Fruit fly (Drosophila melanogaster) whole organism, embryonic: Measurements from ENCODE around the gene CG12206.

Experiments used
- Abd-B ChIP-seq: fragments of 200-800 bp; sonication (Bioruptor generic); optimal IDR thresholded peaks from 2 replicates; lab custom pipeline; 2018; ENCODE audit warnings: missing biosample characterization, mild to moderate bottlenecking, missing genetic modification characterization, moderate library complexity
- CG10267 ChIP-seq: fragments of 200-800 bp; sonication (Bioruptor generic); optimal IDR thresholded peaks from 2 replicates; lab custom pipeline; 2018; ENCODE audit warnings: missing biosample characterization, mild to moderate bottlenecking, missing genetic modification characterization, moderate library complexity
- CG10366 ChIP-seq: fragments of 200-800 bp; sonication (Bioruptor generic); IDR thresholded peaks from 2 replicates; pipeline ENCODE4 v1.3.6; 2022; ENCODE audit warnings: missing biosample characterization, missing genetic modification characterization
- CG10431 ChIP-seq: fragments of 200-800 bp; sonication (Bioruptor generic); optimal IDR thresholded peaks from 3 replicates; lab custom pipeline; 2018; ENCODE audit warnings: missing biosample characterization, mild to moderate bottlenecking, missing genetic modification characterization
- CG10654 ChIP-seq: fragments of 200-800 bp; sonication (Bioruptor generic); optimal IDR thresholded peaks from 2 replicates; lab custom pipeline; 2016; ENCODE audit warnings: missing biosample characterization, missing genetic modification characterization
- CG12155 ChIP-seq: fragments of 200-800 bp; sonication (Bioruptor generic); optimal IDR thresholded peaks from 3 replicates; lab custom pipeline; 2016; ENCODE audit warnings: missing biosample characterization, missing genetic modification characterization
- CG13424 ChIP-seq: fragments of 200-800 bp; sonication (Bioruptor generic); optimal IDR thresholded peaks from 2 replicates; lab custom pipeline; 2019; ENCODE audit warnings: missing biosample characterization, mild to moderate bottlenecking, missing genetic modification characterization, moderate library complexity
- CG15601 ChIP-seq: fragments of 200-800 bp; sonication (Bioruptor generic); optimal IDR thresholded peaks from 3 replicates; lab custom pipeline; 2019; ENCODE audit warnings: missing biosample characterization, mild to moderate bottlenecking, missing genetic modification characterization, moderate library complexity
- CG17361 ChIP-seq: fragments of 200-800 bp; sonication (Bioruptor generic); IDR thresholded peaks from 3 replicates; pipeline ENCODE4 v1.3.6; 2022; ENCODE audit warnings: missing biosample characterization, missing genetic modification characterization
- CG2712 ChIP-seq: fragments of 200-800 bp; optimal IDR thresholded peaks from 3 replicates; lab custom pipeline; 2019; ENCODE audit warnings: missing biosample characterization, mild to moderate bottlenecking, missing genetic modification characterization, moderate library complexity
- CG31224 ChIP-seq: fragments of 200-800 bp; sonication (Bioruptor generic); IDR thresholded peaks from 2 replicates; pipeline ENCODE4 v1.3.6; 2022; ENCODE audit warnings: missing biosample characterization, missing genetic modification characterization
- CG3281 ChIP-seq: fragments of 200-800 bp; sonication (Bioruptor generic); optimal IDR thresholded peaks from 3 replicates; lab custom pipeline; 2017; ENCODE audit warnings: missing biosample characterization, mild to moderate bottlenecking, missing genetic modification characterization
- CG34422 ChIP-seq: fragments of 200-800 bp; sonication (Bioruptor generic); IDR thresholded peaks from 3 replicates; pipeline ENCODE4 v1.3.6; 2022; ENCODE audit warnings: missing biosample characterization, missing genetic modification characterization
- CG4328 ChIP-seq: fragments of 200-800 bp; sonication (Bioruptor generic); optimal IDR thresholded peaks from 3 replicates; lab custom pipeline; 2017; ENCODE audit warnings: missing biosample characterization, missing genetic modification reagents, missing genetic modification characterization
- CG6654 ChIP-seq: fragments of 200-800 bp; sonication (Bioruptor generic); optimal IDR thresholded peaks from 2 replicates; lab custom pipeline; 2017; ENCODE audit warnings: missing biosample characterization, mild to moderate bottlenecking, missing genetic modification characterization
- CG8944 ChIP-seq: fragments of 200-800 bp; sonication (Bioruptor generic); optimal IDR thresholded peaks from 3 replicates; lab custom pipeline; 2016; ENCODE audit warnings: missing biosample characterization, missing genetic modification characterization
- CG9876 ChIP-seq: fragments of 200-800 bp; sonication (Bioruptor generic); optimal IDR thresholded peaks from 2 replicates; lab custom pipeline; 2016; ENCODE audit warnings: missing biosample characterization, missing genetic modification characterization
- CTCF ChIP-seq: fragments of 200-800 bp; sonication (Bioruptor generic); optimal IDR thresholded peaks from 2 replicates; lab custom pipeline; 2017; ENCODE audit warnings: missing biosample characterization, mild to moderate bottlenecking, missing genetic modification characterization, moderate library complexity
- D19B ChIP-seq: fragments of 200-800 bp; sonication (Bioruptor generic); optimal IDR thresholded peaks from 2 replicates; lab custom pipeline; 2017; ENCODE audit warnings: missing biosample characterization, mild to moderate bottlenecking, missing genetic modification characterization
- Drgx ChIP-seq: fragments of 200-800 bp; sonication (Bioruptor generic); IDR thresholded peaks from 2 replicates; pipeline ENCODE4 v1.3.6; 2022; ENCODE audit warnings: missing biosample characterization, missing genetic modification characterization
- E2f2 ChIP-seq: fragments of 200-800 bp; sonication (Bioruptor generic); IDR thresholded peaks from 2 replicates; pipeline ENCODE4 v1.3.6; 2022; ENCODE audit warnings: missing biosample characterization, missing genetic modification characterization
- Ets65A ChIP-seq: fragments of 200-800 bp; sonication (Bioruptor generic); peaks from one replicate; lab custom pipeline; 2016; ENCODE audit warnings: missing biosample characterization, missing genetic modification characterization
- Lim3 ChIP-seq: fragments of 200-800 bp; sonication (Bioruptor generic); IDR thresholded peaks from 2 replicates; pipeline ENCODE4 v1.3.6; 2022; ENCODE audit warnings: missing biosample characterization, missing genetic modification characterization
- Nf-YC ChIP-seq: fragments of 200-800 bp; optimal IDR thresholded peaks from 3 replicates; lab custom pipeline; 2019; ENCODE audit warnings: missing biosample characterization, mild to moderate bottlenecking, missing genetic modification characterization, moderate library complexity
- PHDP ChIP-seq: fragments of 200-800 bp; sonication (Bioruptor generic); optimal IDR thresholded peaks from 3 replicates; lab custom pipeline; 2018; ENCODE audit warnings: missing biosample characterization, mild to moderate bottlenecking, missing genetic modification characterization, moderate library complexity
- Vsx1 ChIP-seq: fragments of 200-800 bp; sonication (Bioruptor generic); optimal IDR thresholded peaks from 2 replicates; lab custom pipeline; 2017; ENCODE audit warnings: missing biosample characterization, mild to moderate bottlenecking, missing genetic modification characterization, missing genetic modification reagents
- abd-A ChIP-seq: fragments of 200-800 bp; sonication (Bioruptor generic); optimal IDR thresholded peaks from 3 replicates; lab custom pipeline; 2019; ENCODE audit warnings: missing biosample characterization, mild to moderate bottlenecking, missing genetic modification characterization, moderate library complexity
- az2 ChIP-seq: fragments of 200-800 bp; sonication (Bioruptor generic); optimal IDR thresholded peaks from 3 replicates; lab custom pipeline; 2016; ENCODE audit warnings: missing biosample characterization, missing genetic modification characterization
- bbx ChIP-seq: fragments of 200-800 bp; sonication (Bioruptor generic); IDR thresholded peaks from 2 replicates; pipeline ENCODE4 v1.3.6; 2022; ENCODE audit warnings: missing biosample characterization, missing genetic modification characterization; ENCODE audit not compliant: partially characterized antibody
- bowl ChIP-seq: fragments of 200-800 bp; sonication (Bioruptor generic); IDR thresholded peaks from 2 replicates; pipeline ENCODE4 v1.3.6; 2022; ENCODE audit warnings: missing biosample characterization, missing genetic modification characterization
- chif ChIP-seq, 2 experiments: fragments of 200-800 bp; sonication (Bioruptor generic); optimal IDR thresholded peaks; 3 replicates each; lab custom pipeline; 2016; ENCODE audit warnings: missing biosample characterization in 2 of 2, missing genetic modification characterization in 2 of 2
- ci ChIP-seq: fragments of 200-800 bp; sonication (Bioruptor generic); IDR thresholded peaks from 3 replicates; pipeline ENCODE4 v1.3.6; 2022; ENCODE audit warnings: missing biosample characterization, missing genetic modification characterization
- dimm ChIP-seq: fragments of 200-800 bp; sonication (Bioruptor generic); IDR thresholded peaks from 2 replicates; pipeline ENCODE4 v1.3.6; 2022; ENCODE audit warnings: missing biosample characterization, missing genetic modification characterization
- esg ChIP-seq: fragments of 200-800 bp; sonication (Bioruptor generic); conservative IDR thresholded peaks from 2 replicates; pipeline ENCODE4 v1.3.6; 2022; ENCODE audit warnings: missing biosample characterization, missing genetic modification characterization
- ewg ChIP-seq: fragments of 200-800 bp; sonication (Bioruptor generic); optimal IDR thresholded peaks from 3 replicates; lab custom pipeline; 2017; ENCODE audit warnings: mild to moderate bottlenecking, missing biosample characterization, missing genetic modification reagents, missing genetic modification characterization
- gem ChIP-seq: fragments of 200-800 bp; sonication (Bioruptor generic); optimal IDR thresholded peaks from 2 replicates; lab custom pipeline; 2019; ENCODE audit warnings: missing biosample characterization, mild to moderate bottlenecking, missing genetic modification characterization, moderate library complexity
- jumu ChIP-seq: fragments of 200-800 bp; sonication (Bioruptor generic); optimal IDR thresholded peaks from 3 replicates; lab custom pipeline; 2016; ENCODE audit warnings: missing biosample characterization, missing genetic modification characterization
- nmo ChIP-seq: fragments of 200-800 bp; sonication (Bioruptor generic); optimal IDR thresholded peaks from 2 replicates; lab custom pipeline; 2018; ENCODE audit warnings: missing biosample characterization, mild to moderate bottlenecking, missing genetic modification characterization, moderate library complexity
- odd ChIP-seq: fragments of 200-800 bp; sonication (Bioruptor generic); optimal IDR thresholded peaks from 2 replicates; lab custom pipeline; 2017; ENCODE audit warnings: missing biosample characterization, mild to moderate bottlenecking, missing genetic modification characterization
- pan ChIP-seq, 4 experiments: fragments of >200 bp in 3 of 4; fragments of 200-800 bp in 1 of 4; sonication (Bioruptor generic) in 1 of 4; optimal IDR thresholded peaks in 3 of 4; IDR thresholded peaks in 1 of 4; 2 replicates each; pipeline versions ENCODE4 v1.3.6 to Lab custom; 2017 to 2022; ENCODE audit warnings: missing biosample characterization in 2 of 4, missing genetic modification characterization in 2 of 4, mixed read lengths in 1 of 4
- phol ChIP-seq: fragments of 200-800 bp; sonication (Bioruptor generic); optimal IDR thresholded peaks from 3 replicates; lab custom pipeline; 2018; ENCODE audit warnings: missing biosample characterization, mild to moderate bottlenecking, missing genetic modification characterization, moderate library complexity
- pnt ChIP-seq: fragments of 200-800 bp; sonication (Bioruptor generic); optimal IDR thresholded peaks from 3 replicates; lab custom pipeline; 2016; ENCODE audit warnings: missing biosample characterization, missing genetic modification characterization
- pzg ChIP-seq: fragments of 200-800 bp; sonication (Bioruptor generic); optimal IDR thresholded peaks from 3 replicates; lab custom pipeline; 2018; ENCODE audit warnings: missing biosample characterization, mild to moderate bottlenecking, missing genetic modification characterization, moderate library complexity
- repo ChIP-seq: fragments of 200-800 bp; sonication (Bioruptor generic); optimal IDR thresholded peaks from 2 replicates; lab custom pipeline; 2016; ENCODE audit warnings: missing biosample characterization, missing genetic modification characterization
- run ChIP-seq: fragments of 200-800 bp; sonication (Bioruptor generic); optimal IDR thresholded peaks from 3 replicates; lab custom pipeline; 2018; ENCODE audit warnings: missing biosample characterization, mild to moderate bottlenecking, missing genetic modification characterization
- ssp ChIP-seq: fragments of 200-800 bp; sonication (Bioruptor generic); IDR thresholded peaks from 2 replicates; pipeline ENCODE4 v1.3.6; 2022; ENCODE audit warnings: missing biosample characterization, missing genetic modification characterization
- tll ChIP-seq, 2 experiments: fragments of 200-800 bp in 1 of 2; fragments of >200 bp in 1 of 2; sonication (Bioruptor generic) in 1 of 2; optimal IDR thresholded peaks; 2 replicates each; lab custom pipeline; 2017 to 2019; ENCODE audit warnings: missing biosample characterization in 2 of 2, missing genetic modification characterization in 2 of 2, mild to moderate bottlenecking in 1 of 2, moderate library complexity in 1 of 2
- ttk ChIP-seq: fragments of 200-800 bp; sonication (Bioruptor generic); IDR thresholded peaks from 2 replicates; pipeline ENCODE4 v2.1.2; 2022; ENCODE audit warnings: missing biosample characterization, missing genetic modification characterization
- twi ChIP-seq: fragments of 200-800 bp; optimal IDR thresholded peaks from 2 replicates; lab custom pipeline; 2019; ENCODE audit warnings: missing biosample characterization, mild to moderate bottlenecking, missing genetic modification characterization, moderate library complexity
- z ChIP-seq: fragments of 200-800 bp; sonication (Bioruptor generic); IDR thresholded peaks from 3 replicates; pipeline ENCODE4 v1.3.6; 2022; ENCODE audit warnings: missing biosample characterization, missing genetic modification characterization
- zen ChIP-seq: fragments of 200-800 bp; sonication (Bioruptor generic); optimal IDR thresholded peaks from 3 replicates; lab custom pipeline; 2018; ENCODE audit warnings: missing biosample characterization, mild to moderate bottlenecking, missing genetic modification characterization, moderate library complexity

Gene CG12206

DNA sequence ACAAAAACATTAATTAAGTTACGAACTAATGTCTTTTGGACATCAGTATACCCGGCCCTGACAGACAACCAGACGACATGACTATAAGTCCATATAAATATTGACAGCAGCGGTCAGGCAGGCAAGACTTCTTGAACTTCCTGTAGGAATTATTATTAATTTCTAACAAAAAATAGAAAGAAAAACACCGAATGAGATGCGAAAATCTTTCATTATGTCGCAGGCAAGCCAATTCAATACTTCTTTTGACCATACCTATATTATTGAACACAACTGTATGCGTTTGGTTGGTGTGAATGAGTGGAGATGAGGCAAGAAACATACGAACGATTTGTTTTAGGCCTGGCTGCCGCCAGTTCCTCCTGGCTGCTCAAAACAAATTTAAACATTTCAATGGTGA lies 49.4 kb downstream of the CG12206 start (continued):
- peak; percentile 55 for TF ChIP-seq ssp (GFP tag; lab: Robert Waterston, UW)
- TF ChIP-seq CTCF (GFP tag; lab: Kevin White, UChicago) = peak; percentile 44
- peak; percentile 77 for TF ChIP-seq esg
- no peak for TF ChIP-seq pzg (GFP tag; lab: Kevin White, UChicago)
- no peak for TF ChIP-seq tll (GFP tag; optimal IDR thresholded peaks at IDR 0.05; lab: Kevin White, UChicago)
- TF ChIP-seq CG10366 (GFP tag; lab: Robert Waterston, UW) = peak; percentile 91
- TF ChIP-seq chif (GFP tag; optimal IDR thresholded peaks at IDR 0.05; lab: Kevin White, UChicago) = peak; percentile 80 to 85
- TF ChIP-seq CG15601 (tag; lab: Kevin White, UChicago) = peak; percentile 52
- TF ChIP-seq CG4328 = no peak
- TF ChIP-seq ci (GFP tag; lab: Robert Waterston, UW) = peak; percentile 90
- peak; percentile 76 for TF ChIP-seq CG17361 (GFP tag; lab: Robert Waterston, UW)
- TF ChIP-seq bowl (GFP tag; lab: Robert Waterston, UW) = peak; percentile 67; the same call in 1 of the 2 replicates
- TF ChIP-seq CG3281 (GFP tag; lab: Kevin White, UChicago) = peak; percentile 71
- peak; percentile 63 for TF ChIP-seq dimm (GFP tag; lab: Robert Waterston, UW)
- TF ChIP-seq Nf-YC = peak; percentile 31
- TF ChIP-seq CG34422 (GFP tag; lab: Robert Waterston, UW) = peak; percentile 84
- TF ChIP-seq ewg = peak; percentile 64
- TF ChIP-seq E2f2 (GFP tag; lab: Robert Waterston, UW) = peak; percentile 62
- TF ChIP-seq CG13424 (tag; lab: Kevin White, UChicago) = peak; percentile 78
- peak; percentile 29 for TF ChIP-seq twi
- TF ChIP-seq zen = peak; percentile 56
- TF ChIP-seq Drgx (GFP tag; lab: Robert Waterston, UW) = peak; percentile 57
- peak; percentile 62 for TF ChIP-seq CG10654 (GFP tag; lab: Kevin White, UChicago)
- TF ChIP-seq PHDP (tag; lab: Kevin White, UChicago) = peak; percentile 87
- TF ChIP-seq Ets65A (GFP tag; lab: Kevin White, UChicago) = peak; percentile 30
- TF ChIP-seq Lim3 (GFP tag; lab: Robert Waterston, UW) = 0 out of 2 replicates have a peak, but pooled peaks have one; percentile 42
- TF ChIP-seq run (tag; lab: Kevin White, UChicago) = peak; percentile 79
- peak; percentile 72 for TF ChIP-seq CG31224 (GFP tag; lab: Robert Waterston, UW)
- peak; percentile 82 for TF ChIP-seq phol (tag; lab: Kevin White, UChicago)
- peak; percentile 49 for TF ChIP-seq CG9876 (GFP tag; lab: Kevin White, UChicago)
- TF ChIP-seq abd-A (tag; lab: Kevin White, UChicago) = no peak
- peak; percentile 66 for TF ChIP-seq Vsx1 (GFP tag; lab: Kevin White, UChicago)
- peak; percentile 78 for TF ChIP-seq odd
- peak; percentile 73 for TF ChIP-seq pnt (GFP tag; lab: Kevin White, UChicago)
- TF ChIP-seq pan (optimal IDR thresholded peaks at IDR 0.05; lab: Kevin White, UChicago) = no peak
- peak in 1 of 2 experiments; percentile 89 for TF ChIP-seq pan (GFP tag; optimal IDR thresholded peaks at IDR 0.05 in 1 of 2, IDR thresholded peaks at IDR 0.05 in 1 of 2)
- TF ChIP-seq bbx = no peak
- TF ChIP-seq Abd-B (GFP tag; lab: Kevin White, UChicago) = peak; percentile 75
- TF ChIP-seq D19B (GFP tag; lab: Kevin White, UChicago) = peak; percentile 44
- TF ChIP-seq CG12155 (GFP tag; lab: Kevin White, UChicago) = peak; percentile 71
- peak; percentile 87 for TF ChIP-seq CG2712 (tag; lab: Kevin White, UChicago)
- TF ChIP-seq CG8944 (GFP tag; lab: Kevin White, UChicago) = peak; percentile 66
- peak; percentile 43 for TF ChIP-seq repo (GFP tag; lab: Kevin White, UChicago)
- peak; percentile 83 for TF ChIP-seq nmo (GFP tag; lab: Kevin White, UChicago)
- peak; percentile 65 for TF ChIP-seq jumu (GFP tag; lab: Kevin White, UChicago)
- TF ChIP-seq ttk (GFP tag; lab: Robert Waterston, UW) = peak; percentile 81
- peak; percentile 85 for TF ChIP-seq az2 (GFP tag; lab: Kevin White, UChicago)
- TF ChIP-seq CG6654 (GFP tag; lab: Kevin White, UChicago) = peak; percentile 48
- peak; percentile 92 for TF ChIP-seq gem (tag; lab: Kevin White, UChicago)
- TF ChIP-seq CG10267 = peak; percentile 74
- TF ChIP-seq CG10431 (GFP tag; lab: Kevin White, UChicago) = no peak
- TF ChIP-seq z (GFP tag; lab: Robert Waterston, UW) = no peak
